Fruit fly (Drosophila melanogaster): Measurements from ENCODE around the gene CG5347.

CG5347 gene

dm6 chrX:14776474-14776873, at the start of gene CG5347:
Gene CG5347, plus strand, starts transcription at chrX:14776774.
- no peak for TF ChIP-seq sv (GFP tag; optimal IDR thresholded peaks at IDR 0.05)
- TF ChIP-seq lola (GFP tag; optimal IDR thresholded peaks at IDR 0.05): no peak
- TF ChIP-seq foxo (GFP tag; optimal IDR thresholded peaks at IDR 0.05): no peak
- TF ChIP-seq tai (GFP tag; optimal IDR thresholded peaks at IDR 0.05): no peak
- TF ChIP-seq dsf (GFP tag; optimal IDR thresholded peaks at IDR 0.05; ENCODE audit: borderline replicate concordance): no peak
- TF ChIP-seq sage (GFP tag; optimal IDR thresholded peaks at IDR 0.05): no peak
- no peak for TF ChIP-seq fru (GFP tag; optimal IDR thresholded peaks at IDR 0.05)
- no peak for TF ChIP-seq jim (GFP tag; optimal IDR thresholded peaks at IDR 0.05)
- TF ChIP-seq Abd-B (GFP tag; optimal IDR thresholded peaks at IDR 0.05): no peak
- no peak for TF ChIP-seq dl (GFP tag; optimal IDR thresholded peaks at IDR 0.05; ENCODE audit: insufficient read depth in 1 of 2, partially characterized antibody in 2 of 2)
- no peak for TF ChIP-seq Vsx2 (GFP tag; optimal IDR thresholded peaks at IDR 0.05; ENCODE audit: partially characterized antibody)
- TF ChIP-seq Dfd (GFP tag; optimal IDR thresholded peaks at IDR 0.05): no peak
- no peak for TF ChIP-seq dmrt93B (GFP tag; optimal IDR thresholded peaks at IDR 0.05)
- no peak for TF ChIP-seq CG9705 (GFP tag; optimal IDR thresholded peaks at IDR 0.05)
- TF ChIP-seq usp (GFP tag; optimal IDR thresholded peaks at IDR 0.05): no peak
- no peak for TF ChIP-seq Hr83 (GFP tag; optimal IDR thresholded peaks at IDR 0.05; ENCODE audit: poor library complexity, severe bottlenecking)

DNA sequence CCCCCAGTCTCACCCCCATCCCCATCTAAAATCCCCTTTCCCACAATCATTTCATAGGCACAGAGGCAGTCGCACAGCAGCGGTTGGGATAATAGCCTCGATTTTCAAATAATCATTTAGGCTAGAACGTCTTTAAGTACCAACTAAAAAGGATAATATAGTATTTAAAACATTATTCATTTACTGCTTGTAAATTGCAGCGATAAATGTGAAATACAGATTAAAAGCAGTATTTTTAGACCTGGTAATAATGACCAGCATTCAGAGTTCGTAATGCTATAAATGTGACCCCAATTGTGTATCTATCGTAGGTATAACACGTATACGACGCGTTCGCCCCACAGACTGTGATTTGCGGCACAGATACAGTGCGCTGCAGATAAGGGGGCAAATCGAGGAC, 49.0 kb upstream of the CG5347 start:
- TF ChIP-seq sv (GFP tag; optimal IDR thresholded peaks at IDR 0.05) (no peak), tai (GFP tag; optimal IDR thresholded peaks at IDR 0.05) (no peak)

- TF ChIP-seq Jra (GFP tag; optimal IDR thresholded peaks at IDR 0.05) (no peak), CG9705 (GFP tag; optimal IDR thresholded peaks at IDR 0.05) (no peak), jim (GFP tag; optimal IDR thresholded peaks at IDR 0.05) (no peak), Hr83 (GFP tag; optimal IDR thresholded peaks at IDR 0.05; ENCODE audit: poor library complexity, severe bottlenecking) (no peak), Dfd (GFP tag; optimal IDR thresholded peaks at IDR 0.05) (no peak), Dif (GFP tag; optimal IDR thresholded peaks at IDR 0.05; ENCODE audit: partially characterized antibody) (no peak), lola (GFP tag; optimal IDR thresholded peaks at IDR 0.05) (no peak), OdsH (GFP tag; optimal IDR thresholded peaks at IDR 0.05) (no peak), Hnf4 (GFP tag; optimal IDR thresholded peaks at IDR 0.05) (no peak), fru (GFP tag; optimal IDR thresholded peaks at IDR 0.05) (no peak), CG32264 (GFP tag; optimal IDR thresholded peaks at IDR 0.05) (no peak), HLH106 (tag; optimal IDR thresholded peaks at IDR 0.05) (no peak), rgr (GFP tag; optimal IDR thresholded peaks at IDR 0.05) (no peak), dmrt93B (GFP tag; optimal IDR thresholded peaks at IDR 0.05) (no peak), pan (optimal IDR thresholded peaks at IDR 0.05) (no peak), h (GFP tag; optimal IDR thresholded peaks at IDR 0.05) (no peak), GATAd (GFP tag; optimal IDR thresholded peaks at IDR 0.05) (no peak), N (GFP tag; optimal IDR thresholded peaks at IDR 0.05) (no peak), tai (GFP tag; optimal IDR thresholded peaks at IDR 0.05) (no peak)
These were observed 38.2 kb upstream of the CG5347 start for dm6 chrX:14738420-14738819.

- TF ChIP-seq Sp1 (GFP tag; optimal IDR thresholded peaks at IDR 0.05) (peak; percentile 34), sage (GFP tag; optimal IDR thresholded peaks at IDR 0.05) (no peak), foxo (GFP tag; optimal IDR thresholded peaks at IDR 0.05) (peak in 1 of 2 experiments; percentile 39), sv (GFP tag; optimal IDR thresholded peaks at IDR 0.05) (no peak), Jra (GFP tag; optimal IDR thresholded peaks at IDR 0.05) (no peak), Hr83 (GFP tag; optimal IDR thresholded peaks at IDR 0.05; ENCODE audit: poor library complexity, severe bottlenecking) (no peak), woc (GFP tag; optimal IDR thresholded peaks at IDR 0.05) (peak; percentile 33), fru (GFP tag; optimal IDR thresholded peaks at IDR 0.05) (peak; percentile 51), CG9705 (GFP tag; optimal IDR thresholded peaks at IDR 0.05) (no peak), usp (GFP tag; optimal IDR thresholded peaks at IDR 0.05) (no peak), dmrt93B (GFP tag; optimal IDR thresholded peaks at IDR 0.05) (peak; percentile 16), Dif (GFP tag; optimal IDR thresholded peaks at IDR 0.05; ENCODE audit: partially characterized antibody) (no peak), h (GFP tag; optimal IDR thresholded peaks at IDR 0.05) (peak; percentile 17), rgr (GFP tag; optimal IDR thresholded peaks at IDR 0.05) (peak; percentile 22), N (GFP tag; optimal IDR thresholded peaks at IDR 0.05) (no peak), Mio (GFP tag; optimal IDR thresholded peaks at IDR 0.05) (no peak), psq (GFP tag; optimal IDR thresholded peaks at IDR 0.05) (peak; percentile 19), HLH106 (tag; optimal IDR thresholded peaks at IDR 0.05) (peak; percentile 28), OdsH (GFP tag; optimal IDR thresholded peaks at IDR 0.05) (peak; percentile 26)
These were observed 32.8 kb upstream of the CG5347 start for dm6 chrX:14743819-14744218.

All from whole organism, wandering third instar larva.